Worm (Caenorhabditis elegans) whole organism, late embryonic: Measurements from ENCODE around the gene lin-39.

Experiments used
- K02D7.2 ChIP-seq: sonication (generic microtip); optimal IDR thresholded peaks from 2 replicates; lab custom pipeline; 2017; ENCODE audit warnings: mild to moderate bottlenecking, missing genetic modification characterization, missing compliant biosample characterization
- K09A11.1 ChIP-seq: sonication (generic microtip); optimal IDR thresholded peaks from 2 replicates; lab custom pipeline; 2017; ENCODE audit warnings: antibody characterized with exemption, mild to moderate bottlenecking, missing genetic modification characterization, missing compliant biosample characterization; ENCODE audit not compliant: insufficient read depth
- T23F11.4 ChIP-seq: fragments of 200-800 bp; sonication (Bioruptor generic); optimal IDR thresholded peaks from 2 replicates; lab custom pipeline; 2018; ENCODE audit warnings: mild to moderate bottlenecking, missing genetic modification characterization, missing compliant biosample characterization
- ahr-1 ChIP-seq: sonication (generic microtip); optimal IDR thresholded peaks from 2 replicates; lab custom pipeline; 2016; ENCODE audit warnings: missing genetic modification characterization, missing compliant biosample characterization
- ama-1 ChIP-seq: fragments of 150-350 bp; optimal IDR thresholded peaks from 2 replicates; lab custom pipeline; 2014
- ceh-18 ChIP-seq: sonication (generic microtip); optimal IDR thresholded peaks from 2 replicates; lab custom pipeline; 2016; ENCODE audit warnings: missing genetic modification characterization, missing compliant biosample characterization
- ceh-24 ChIP-seq: sonication (generic microtip); optimal IDR thresholded peaks from 2 replicates; lab custom pipeline; 2016; ENCODE audit warnings: mild to moderate bottlenecking, missing genetic modification characterization, missing compliant biosample characterization
- ceh-45 ChIP-seq: fragments of 200-800 bp; sonication (Bioruptor generic); IDR thresholded peaks from 2 replicates; pipeline ENCODE4 v1.3.6; 2022; ENCODE audit warnings: missing genetic modification reagents, missing genetic modification characterization, missing compliant biosample characterization
- ceh-6 ChIP-seq: fragments of 200-800 bp; sonication (Bioruptor generic); optimal IDR thresholded peaks from 2 replicates; lab custom pipeline; 2018; ENCODE audit warnings: mild to moderate bottlenecking, missing genetic modification characterization, missing compliant biosample characterization
- che-1 ChIP-seq: sonication (generic microtip); optimal IDR thresholded peaks from 2 replicates; lab custom pipeline; 2016; ENCODE audit warnings: mild to moderate bottlenecking, missing genetic modification characterization, missing compliant biosample characterization
- dmd-4 ChIP-seq: sonication (generic microtip); optimal IDR thresholded peaks from 2 replicates; lab custom pipeline; 2016; ENCODE audit warnings: borderline replicate concordance, missing genetic modification characterization, missing compliant biosample characterization
- dve-1 ChIP-seq: sonication (generic microtip); optimal IDR thresholded peaks from 2 replicates; lab custom pipeline; 2017; ENCODE audit warnings: antibody characterized with exemption, mild to moderate bottlenecking, missing genetic modification characterization, missing compliant biosample characterization
- elt-4 ChIP-seq: sonication (generic microtip); optimal IDR thresholded peaks from 2 replicates; lab custom pipeline; 2016; ENCODE audit warnings: missing genetic modification characterization, missing compliant biosample characterization
- eyg-1 ChIP-seq: sonication (generic microtip); optimal IDR thresholded peaks from 2 replicates; lab custom pipeline; 2016; ENCODE audit warnings: missing genotype, missing genetic modification characterization, missing compliant biosample characterization
- hlh-13 ChIP-seq: fragments of 200-800 bp; sonication (Bioruptor generic); optimal IDR thresholded peaks from 2 replicates; lab custom pipeline; 2018; ENCODE audit warnings: mild to moderate bottlenecking, missing genetic modification characterization, missing compliant biosample characterization
- hlh-8 ChIP-seq: sonication (generic microtip); optimal IDR thresholded peaks from 2 replicates; lab custom pipeline; 2016; ENCODE audit warnings: missing genotype, missing genetic modification characterization, missing compliant biosample characterization
- lin-11 ChIP-seq: fragments of 200-800 bp; sonication (Bioruptor generic); optimal IDR thresholded peaks from 2 replicates; lab custom pipeline; 2018; ENCODE audit warnings: mild to moderate bottlenecking, missing genetic modification characterization, missing compliant biosample characterization
- mec-3 ChIP-seq: sonication (generic microtip); optimal IDR thresholded peaks from 2 replicates; lab custom pipeline; 2016; ENCODE audit warnings: borderline replicate concordance, missing genetic modification characterization, missing compliant biosample characterization
- nfya-1 ChIP-seq: sonication (generic microtip); optimal IDR thresholded peaks from 2 replicates; lab custom pipeline; 2017; ENCODE audit warnings: missing genetic modification characterization, mild to moderate bottlenecking, missing compliant biosample characterization, antibody characterized with exemption, moderate library complexity
- pag-3 ChIP-seq: sonication (generic microtip); optimal IDR thresholded peaks from 2 replicates; lab custom pipeline; 2016; ENCODE audit warnings: missing compliant biosample characterization, missing genetic modification characterization, borderline replicate concordance
- pat-9 ChIP-seq: fragments of 200-800 bp; sonication (Bioruptor generic); optimal IDR thresholded peaks from 2 replicates; lab custom pipeline; 2018; ENCODE audit warnings: mild to moderate bottlenecking, missing genetic modification characterization, moderate library complexity, missing compliant biosample characterization
- rnt-1 ChIP-seq: sonication (generic microtip); optimal IDR thresholded peaks from 2 replicates; lab custom pipeline; 2016; ENCODE audit warnings: missing genetic modification characterization, missing compliant biosample characterization
- sox-2 ChIP-seq: fragments of 200-800 bp; sonication (Bioruptor generic); IDR thresholded peaks from 2 replicates; pipeline ENCODE4 v1.3.6; 2022; ENCODE audit warnings: missing genetic modification reagents, missing genetic modification characterization, missing compliant biosample characterization
- tbx-7 ChIP-seq: sonication (generic microtip); optimal IDR thresholded peaks from 2 replicates; lab custom pipeline; 2016; ENCODE audit warnings: missing genotype, missing genetic modification characterization, missing compliant biosample characterization
- ttx-3 ChIP-seq: sonication (generic microtip); optimal IDR thresholded peaks from 2 replicates; lab custom pipeline; 2016; ENCODE audit warnings: missing genetic modification reagents, missing genetic modification characterization, missing compliant biosample characterization
- unc-42 ChIP-seq: sonication (generic microtip); optimal IDR thresholded peaks from 2 replicates; lab custom pipeline; 2016; ENCODE audit warnings: missing genotype, missing genetic modification characterization, missing compliant biosample characterization
- unc-55 ChIP-seq: sonication (generic microtip); optimal IDR thresholded peaks from 2 replicates; lab custom pipeline; 2017; ENCODE audit warnings: missing biosample characterization, missing genetic modification reagents, missing genetic modification characterization
- ztf-16 ChIP-seq: sonication (generic microtip); optimal IDR thresholded peaks from 2 replicates; lab custom pipeline; 2017; ENCODE audit warnings: missing genetic modification characterization, missing compliant biosample characterization

The lin-39 gene

ce11 chrIII:7533012-7533411 lies 3.4 kb downstream of the lin-39 start:
- TF ChIP-seq pag-3 (tag; lab: Kevin White, UChicago) = no peak
- no peak for TF ChIP-seq dmd-4 (tag; lab: Kevin White, UChicago)
- no peak for TF ChIP-seq rnt-1 (tag; lab: Kevin White, UChicago)

- peak; percentile 80 for TF ChIP-seq unc-55 (GFP tag; lab: Kevin White, UChicago)
- TF ChIP-seq dve-1 = no peak
These were observed 5.0 kb downstream of the lin-39 start for ce11 chrIII:7531385-7531784.

ce11 chrIII:7530830-7531229 lies 5.6 kb downstream of the lin-39 start:
- TF ChIP-seq ceh-45 (GFP tag; lab: Robert Waterston, UW) = no peak
- TF ChIP-seq che-1 (tag; lab: Kevin White, UChicago) = no peak
- no peak for TF ChIP-seq pat-9 (tag; lab: Kevin White, UChicago)
- no peak for TF ChIP-seq hlh-8 (tag; lab: Kevin White, UChicago)
- TF ChIP-seq ama-1 (lab: Kevin White, UChicago) = no peak
- TF ChIP-seq pag-3 (tag; lab: Kevin White, UChicago) = no peak
- TF ChIP-seq ahr-1 (tag; lab: Kevin White, UChicago) = no peak

DNA sequence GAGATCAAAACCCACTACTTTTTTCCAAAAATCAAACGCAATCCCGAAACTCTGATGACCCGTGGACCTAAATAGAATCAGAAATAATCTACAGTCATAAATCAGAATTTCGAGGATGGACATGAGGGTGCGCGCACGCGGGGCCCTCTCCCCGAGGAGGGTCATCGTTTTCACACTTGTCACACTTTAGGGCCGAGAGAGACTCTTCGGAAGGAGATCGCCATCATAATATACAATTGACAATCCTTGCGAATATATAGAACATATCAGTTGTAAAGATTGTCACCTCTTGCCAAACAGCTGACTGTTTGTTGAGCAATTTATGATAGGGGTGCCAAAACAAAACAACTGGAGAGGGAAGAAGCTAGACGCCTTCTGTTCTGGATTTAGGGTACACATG lies 6.3 kb downstream of the lin-39 start:
- TF ChIP-seq unc-55 (GFP tag; lab: Kevin White, UChicago) (peak; percentile 51), ama-1 (lab: Kevin White, UChicago) (no peak)

ce11 chrIII:7526974-7527466 lies 9.4 kb downstream of the lin-39 start:
- TF ChIP-seq lin-11 (tag; lab: Kevin White, UChicago) = no peak
- no peak for TF ChIP-seq unc-42 (tag; lab: Kevin White, UChicago)
- TF ChIP-seq pag-3 (tag; lab: Kevin White, UChicago) = no peak
- peak; percentile 51 for TF ChIP-seq unc-55 (GFP tag; lab: Kevin White, UChicago)
- no peak for TF ChIP-seq dmd-4 (tag; lab: Kevin White, UChicago)
- TF ChIP-seq nfya-1 = peak; percentile 47
- no peak for TF ChIP-seq ttx-3 (tag; lab: Kevin White, UChicago)
- no peak for TF ChIP-seq T23F11.4 (GFP tag; lab: Kevin White, UChicago)
- TF ChIP-seq, all 69 proteins: peak for 2

- TF ChIP-seq ceh-18 (no peak), ztf-16 (tag; lab: Kevin White, UChicago) (no peak), hlh-13 (GFP tag; lab: Kevin White, UChicago) (no peak), che-1 (tag; lab: Kevin White, UChicago) (no peak), lin-11 (tag; lab: Kevin White, UChicago) (no peak), K02D7.2 (tag; lab: Kevin White, UChicago) (no peak), ceh-6 (GFP tag; lab: Kevin White, UChicago) (no peak), T23F11.4 (GFP tag; lab: Kevin White, UChicago) (no peak), elt-4 (tag; lab: Kevin White, UChicago) (no peak), mec-3 (tag; lab: Kevin White, UChicago) (no peak), dmd-4 (tag; lab: Kevin White, UChicago) (no peak), ceh-24 (no peak), K09A11.1 (tag; lab: Kevin White, UChicago) (no peak), rnt-1 (tag; lab: Kevin White, UChicago) (no peak), tbx-7 (tag; lab: Kevin White, UChicago) (no peak), sox-2 (GFP tag; lab: Robert Waterston, UW) (no peak), eyg-1 (tag; lab: Kevin White, UChicago) (no peak)
These were observed 11.5 kb downstream of the lin-39 start for ce11 chrIII:7524830-7525344.
